Worm (Caenorhabditis elegans) whole organism, L2 larva: ENCODE results near the gene T25B6.6.

Experiments
- C34F6.9 ChIP-seq: fragments of 150-350 bp; optimal IDR thresholded peaks from 2 replicates; lab custom pipeline; 2014; ENCODE audit warnings: missing biosample characterization, missing genetic modification characterization
- R02D3.7 ChIP-seq: fragments of 150-350 bp; optimal IDR thresholded peaks from 2 replicates; lab custom pipeline; 2014; ENCODE audit warnings: missing biosample characterization, missing genetic modification characterization
- ZK546.5 ChIP-seq: sonication (generic microtip); optimal IDR thresholded peaks from 2 replicates; lab custom pipeline; 2017; ENCODE audit warnings: missing biosample characterization, missing genetic modification characterization
- alr-1 ChIP-seq: fragments of 150-350 bp; optimal IDR thresholded peaks from 2 replicates; lab custom pipeline; 2014; ENCODE audit warnings: missing biosample characterization, missing genetic modification characterization
- blmp-1 ChIP-seq: sonication (generic microtip); optimal IDR thresholded peaks from 2 replicates; lab custom pipeline; 2017; ENCODE audit warnings: missing genetic modification characterization, mild to moderate bottlenecking, missing compliant biosample characterization, antibody characterized with exemption, moderate library complexity; ENCODE audit not compliant: insufficient read depth
- ceh-16 ChIP-seq: fragments of 150-350 bp; optimal IDR thresholded peaks from 2 replicates; lab custom pipeline; 2014; ENCODE audit warnings: missing biosample characterization, missing genetic modification characterization
- crh-2 ChIP-seq: sonication (generic microtip); optimal IDR thresholded peaks from 2 replicates; lab custom pipeline; 2017; ENCODE audit warnings: missing biosample characterization, missing genetic modification characterization
- dmd-4 ChIP-seq: sonication (generic microtip); optimal IDR thresholded peaks from 2 replicates; lab custom pipeline; 2017; ENCODE audit warnings: missing biosample characterization, missing genetic modification characterization
- egl-27 ChIP-seq: sonication (generic microtip); optimal IDR thresholded peaks from 3 replicates; lab custom pipeline; 2017; ENCODE audit warnings: missing biosample characterization, missing genetic modification reagents, missing genetic modification characterization
- elt-1 ChIP-seq: fragments of 150-350 bp; optimal IDR thresholded peaks from 2 replicates; lab custom pipeline; 2014; ENCODE audit warnings: missing biosample characterization, missing genetic modification characterization
- elt-3 ChIP-seq: sonication (generic microtip); optimal IDR thresholded peaks from 2 replicates; lab custom pipeline; 2017; ENCODE audit warnings: missing biosample characterization, missing genetic modification characterization
- gmeb-1 ChIP-seq: fragments of 150-350 bp; optimal IDR thresholded peaks from 2 replicates; lab custom pipeline; 2014; ENCODE audit warnings: missing biosample characterization, missing genetic modification characterization
- lsy-2 ChIP-seq, 2 experiments: fragments of 150-350 bp in 1 of 2; sonication (generic microtip) in 1 of 2; optimal IDR thresholded peaks; 2 replicates each; lab custom pipeline; 2014 to 2017; ENCODE audit warnings: missing biosample characterization in 2 of 2, missing genetic modification characterization in 2 of 2
- mbf-1 ChIP-seq: sonication (generic microtip); optimal IDR thresholded peaks from 2 replicates; lab custom pipeline; 2017; ENCODE audit warnings: missing biosample characterization, missing genetic modification characterization
- mdl-1 ChIP-seq, 2 experiments: fragments of 150-350 bp in 1 of 2; sonication (generic microtip) in 1 of 2; optimal IDR thresholded peaks; 2 replicates each; lab custom pipeline; 2017; ENCODE audit warnings: missing biosample characterization in 2 of 2, missing genetic modification characterization in 2 of 2
- nhr-10 ChIP-seq: sonication (generic microtip); optimal IDR thresholded peaks from 2 replicates; lab custom pipeline; 2017; ENCODE audit warnings: missing biosample characterization, missing genetic modification characterization
- nhr-12 ChIP-seq: fragments of 150-350 bp; optimal IDR thresholded peaks from 2 replicates; lab custom pipeline; 2014; ENCODE audit warnings: missing biosample characterization, missing genetic modification characterization
- nhr-129 ChIP-seq: fragments of 150-350 bp; optimal IDR thresholded peaks from 2 replicates; lab custom pipeline; 2014; ENCODE audit warnings: missing biosample characterization, missing genetic modification characterization
- nhr-21 ChIP-seq: fragments of 150-350 bp; optimal IDR thresholded peaks from 2 replicates; lab custom pipeline; 2014; ENCODE audit warnings: missing biosample characterization, missing genetic modification characterization
- nhr-23 ChIP-seq: fragments of 150-350 bp; optimal IDR thresholded peaks from 2 replicates; lab custom pipeline; 2014; ENCODE audit warnings: missing biosample characterization, missing genetic modification reagents, missing genetic modification characterization
- nhr-237 ChIP-seq: fragments of 150-350 bp; optimal IDR thresholded peaks from 2 replicates; lab custom pipeline; 2014; ENCODE audit warnings: missing biosample characterization, missing genetic modification characterization
- nhr-25 ChIP-seq: fragments of 150-350 bp; sonication (generic microtip); optimal IDR thresholded peaks from 3 replicates; lab custom pipeline; 2014; ENCODE audit warnings: missing biosample characterization, missing genetic modification characterization
- nhr-6 ChIP-seq: fragments of 150-350 bp; optimal IDR thresholded peaks from 2 replicates; lab custom pipeline; 2014; ENCODE audit warnings: missing biosample characterization, missing genetic modification characterization
- nhr-77 ChIP-seq: fragments of 150-350 bp; optimal IDR thresholded peaks from 2 replicates; lab custom pipeline; 2014; ENCODE audit warnings: missing biosample characterization, missing genetic modification characterization
- peb-1 ChIP-seq: fragments of 150-350 bp; optimal IDR thresholded peaks from 2 replicates; lab custom pipeline; 2014; ENCODE audit warnings: missing biosample characterization, missing genetic modification characterization
- sem-4 ChIP-seq: fragments of 150-350 bp; optimal IDR thresholded peaks from 2 replicates; lab custom pipeline; 2014; ENCODE audit warnings: missing biosample characterization, missing genetic modification reagents, missing genetic modification characterization
- sma-3 ChIP-seq: sonication (generic microtip); optimal IDR thresholded peaks from 2 replicates; lab custom pipeline; 2016; ENCODE audit warnings: missing genetic modification reagents, missing genetic modification characterization, missing compliant biosample characterization
- snpc-4 ChIP-seq: fragments of 150-350 bp; optimal IDR thresholded peaks from 2 replicates; lab custom pipeline; 2014; ENCODE audit warnings: missing biosample characterization, missing genetic modification characterization
- unc-39 ChIP-seq: fragments of 150-350 bp; optimal IDR thresholded peaks from 2 replicates; lab custom pipeline; 2014; ENCODE audit warnings: missing biosample characterization, missing genetic modification characterization
- unc-55 ChIP-seq: fragments of 150-350 bp; sonication (generic microtip); optimal IDR thresholded peaks from 3 replicates; lab custom pipeline; 2014; ENCODE audit warnings: missing biosample characterization, missing genetic modification reagents, missing genetic modification characterization
- zag-1 ChIP-seq: fragments of 150-350 bp; optimal IDR thresholded peaks from 2 replicates; lab custom pipeline; 2014; ENCODE audit warnings: missing biosample characterization, missing genetic modification characterization
- ztf-11 ChIP-seq: sonication (generic microtip); optimal IDR thresholded peaks from 2 replicates; lab custom pipeline; 2017; ENCODE audit warnings: missing biosample characterization, missing genetic modification characterization
- ztf-4 ChIP-seq: fragments of 150-350 bp; optimal IDR thresholded peaks from 2 replicates; lab custom pipeline; 2014; ENCODE audit warnings: missing biosample characterization, missing genetic modification characterization

Gene T25B6.6

ce11 chrX:9014451-9014850, 8.2 kb downstream of the T25B6.6 start:
- no peak for TF ChIP-seq R02D3.7 (tag; lab: Kevin White, UChicago)
- TF ChIP-seq crh-2 (tag; lab: Kevin White, UChicago): no peak
- TF ChIP-seq ZK546.5 (tag; lab: Kevin White, UChicago): no peak
- TF ChIP-seq gmeb-1 (tag; lab: Kevin White, UChicago): no peak
- TF ChIP-seq dmd-4: no peak
- TF ChIP-seq alr-1 (tag; lab: Kevin White, UChicago): no peak
- TF ChIP-seq C34F6.9: no peak
- no peak for TF ChIP-seq nhr-12 (tag; lab: Kevin White, UChicago)

- TF ChIP-seq nhr-77 (tag; lab: Kevin White, UChicago): no peak
- no peak for TF ChIP-seq elt-1 (tag; lab: Kevin White, UChicago)
- no peak for TF ChIP-seq egl-27 (tag; lab: Kevin White, UChicago)
- no peak for TF ChIP-seq dmd-4
- TF ChIP-seq nhr-237: no peak
- no peak for TF ChIP-seq zag-1
- TF ChIP-seq peb-1 (tag; lab: Kevin White, UChicago): no peak
- TF ChIP-seq nhr-23 (tag; lab: Kevin White, UChicago): no peak
- no peak for TF ChIP-seq mbf-1 (tag; lab: Kevin White, UChicago)
- no peak for TF ChIP-seq lsy-2 (tag; optimal IDR thresholded peaks at IDR 0.05; lab: Kevin White, UChicago)
- no peak for TF ChIP-seq nhr-25 (tag; lab: Kevin White, UChicago)
Measured at ce11 chrX:9011471-9011870, 11.2 kb downstream of the T25B6.6 start.

- no peak for TF ChIP-seq mdl-1 (tag; optimal IDR thresholded peaks at IDR 0.05; lab: Kevin White, UChicago)
- TF ChIP-seq sem-4 (tag; lab: Kevin White, UChicago): no peak
- no peak for TF ChIP-seq ceh-16
- no peak for TF ChIP-seq dmd-4
- TF ChIP-seq elt-3 (tag; lab: Kevin White, UChicago): no peak
- no peak for TF ChIP-seq snpc-4
Measured at ce11 chrX:9010418-9010817, 12.3 kb downstream of the T25B6.6 start, which contains the start of gene C24A3.9. TSS of gene C24A3.9 (minus strand) at chrX:9010518.

ce11 chrX:8998809-8999208, 23.9 kb downstream of the T25B6.6 start, which contains the start of gene C24A3.1:
TSS of gene C24A3.1 (plus strand) at chrX:8999071.
- TF ChIP-seq unc-55 (GFP tag; lab: Kevin White, UChicago) (no peak), crh-2 (tag; lab: Kevin White, UChicago) (no peak), ztf-11 (tag; lab: Kevin White, UChicago) (no peak), dmd-4 (no peak), snpc-4 (no peak), blmp-1 (no peak), nhr-237 (no peak), gmeb-1 (tag; lab: Kevin White, UChicago) (no peak), R02D3.7 (tag; lab: Kevin White, UChicago) (no peak), nhr-6 (tag; lab: Kevin White, UChicago) (no peak), alr-1 (tag; lab: Kevin White, UChicago) (no peak)

- no peak for TF ChIP-seq R02D3.7 (tag; lab: Kevin White, UChicago)
- TF ChIP-seq nhr-21 (tag; lab: Kevin White, UChicago): no peak
- TF ChIP-seq unc-39 (tag; lab: Kevin White, UChicago): no peak
- TF ChIP-seq peb-1 (tag; lab: Kevin White, UChicago): no peak
- no peak for TF ChIP-seq egl-27 (tag; lab: Kevin White, UChicago)
- TF ChIP-seq nhr-10: no peak
- TF ChIP-seq sma-3 (GFP tag; lab: Kevin White, UChicago): no peak
- TF ChIP-seq nhr-23 (tag; lab: Kevin White, UChicago): no peak
- peak; percentile 41 for TF ChIP-seq zag-1
- TF ChIP-seq unc-55 (GFP tag; lab: Kevin White, UChicago): peak; percentile 50
- peak in 1 of 2 experiments; percentile 23 for TF ChIP-seq lsy-2 (tag; optimal IDR thresholded peaks at IDR 0.05; lab: Kevin White, UChicago)
- TF ChIP-seq ztf-4 (tag; lab: Kevin White, UChicago): no peak
- peak; percentile 11 for TF ChIP-seq nhr-129 (tag; lab: Kevin White, UChicago)
Measured at ce11 chrX:8997450-8998075, 25.1 kb downstream of the T25B6.6 start, which contains the start of gene C24A3.2. TSS of gene C24A3.2 (plus strand) at chrX:8997500.
